Fruit fly (Drosophila melanogaster) whole organism, embryonic: Measurements from ENCODE around the gene CG42237.
A peak's percentile ranks its signal among the peaks of the same experiment; 100 is the strongest.

Source experiments
- Aef1 ChIP-seq: fragments of 200-800 bp; sonication (Bioruptor generic); IDR thresholded peaks from 3 replicates; pipeline ENCODE4 v1.3.6; 2022; ENCODE audit warnings: missing biosample characterization, missing genetic modification characterization
- B-H2 ChIP-seq: fragments of 200-800 bp; sonication (Bioruptor generic); optimal IDR thresholded peaks from 2 replicates; lab custom pipeline; 2018; ENCODE audit warnings: missing biosample characterization, mild to moderate bottlenecking, missing genetic modification characterization
- C15 ChIP-seq: fragments of 200-800 bp; sonication (Bioruptor generic); IDR thresholded peaks from 3 replicates; pipeline ENCODE4 v1.3.6; 2022; ENCODE audit warnings: missing biosample characterization, missing genetic modification characterization
- CG11456 ChIP-seq: fragments of 200-800 bp; sonication (Bioruptor generic); IDR thresholded peaks from 3 replicates; pipeline ENCODE4 v1.3.6; 2022; ENCODE audit warnings: missing biosample characterization, missing genetic modification characterization
- CG14014 ChIP-seq: fragments of 200-800 bp; sonication (Bioruptor generic); IDR thresholded peaks from 2 replicates; pipeline ENCODE4 v1.3.6; 2022; ENCODE audit warnings: missing biosample characterization, missing genetic modification characterization
- CG14710 ChIP-seq: fragments of 200-800 bp; sonication (Bioruptor generic); optimal IDR thresholded peaks from 3 replicates; lab custom pipeline; 2019; ENCODE audit warnings: missing biosample characterization, mild to moderate bottlenecking, missing genetic modification characterization, moderate library complexity
- CG14860 ChIP-seq: fragments of 200-800 bp; sonication (Bioruptor generic); IDR thresholded peaks from 3 replicates; pipeline ENCODE4 v1.3.6; 2022; ENCODE audit warnings: missing biosample characterization, missing genetic modification characterization; ENCODE audit not compliant: partially characterized antibody
- CG14965 ChIP-seq: fragments of 200-800 bp; sonication (Bioruptor generic); optimal IDR thresholded peaks from 2 replicates; lab custom pipeline; 2016; ENCODE audit warnings: missing biosample characterization, missing genetic modification characterization, borderline replicate concordance
- CG15696 ChIP-seq: fragments of 200-800 bp; sonication (Bioruptor generic); optimal IDR thresholded peaks from 2 replicates; lab custom pipeline; 2019; ENCODE audit warnings: missing biosample characterization, mild to moderate bottlenecking, missing genetic modification characterization, moderate library complexity
- CG16863 ChIP-seq: fragments of 200-800 bp; sonication (Bioruptor generic); optimal IDR thresholded peaks from 3 replicates; lab custom pipeline; 2016; ENCODE audit warnings: missing biosample characterization, missing genetic modification characterization
- CG17328 ChIP-seq: fragments of 200-800 bp; sonication (Bioruptor generic); IDR thresholded peaks from 2 replicates; pipeline ENCODE4 v1.3.6; 2022; ENCODE audit warnings: missing biosample characterization, missing genetic modification characterization
- CG18476 ChIP-seq: fragments of 200-800 bp; sonication (Bioruptor generic); optimal IDR thresholded peaks from 2 replicates; lab custom pipeline; 2016; ENCODE audit warnings: missing biosample characterization, mild to moderate bottlenecking, missing genetic modification characterization
- CG2199 ChIP-seq: fragments of 200-800 bp; sonication (Bioruptor generic); IDR thresholded peaks from 3 replicates; pipeline ENCODE4 v1.3.6; 2022; ENCODE audit warnings: missing biosample characterization, missing genetic modification characterization
- CG2889 ChIP-seq: fragments of 200-800 bp; sonication (Bioruptor generic); IDR thresholded peaks from 3 replicates; pipeline ENCODE4 v1.3.6; 2022; ENCODE audit warnings: missing biosample characterization, missing genetic modification characterization
- CG4328 ChIP-seq: fragments of 200-800 bp; sonication (Bioruptor generic); optimal IDR thresholded peaks from 3 replicates; lab custom pipeline; 2017; ENCODE audit warnings: missing biosample characterization, missing genetic modification reagents, missing genetic modification characterization
- CG4730 ChIP-seq: fragments of 200-800 bp; sonication (Bioruptor generic); IDR thresholded peaks from 2 replicates; pipeline ENCODE4 v1.3.6; 2022; ENCODE audit warnings: missing biosample characterization, missing genetic modification characterization
- CG6683 ChIP-seq: fragments of 200-800 bp; sonication (Bioruptor generic); optimal IDR thresholded peaks from 2 replicates; lab custom pipeline; 2017; ENCODE audit warnings: missing biosample characterization, mild to moderate bottlenecking, missing genetic modification characterization, missing genetic modification reagents
- CG6689 ChIP-seq: fragments of 200-800 bp; sonication (Bioruptor generic); IDR thresholded peaks from 2 replicates; pipeline ENCODE4 v1.3.6; 2022; ENCODE audit warnings: missing biosample characterization, missing genetic modification characterization
- Dfd ChIP-seq, 2 experiments: fragments of >200 bp; optimal IDR thresholded peaks; 2 replicates each; lab custom pipeline; 2017; ENCODE audit warnings: missing biosample characterization in 2 of 2, missing genetic modification characterization in 2 of 2
- Dref ChIP-seq: fragments of 200-800 bp; sonication (Bioruptor generic); IDR thresholded peaks from 2 replicates; pipeline ENCODE4 v1.3.6; 2022; ENCODE audit warnings: missing biosample characterization, missing genetic modification characterization
- E2f2 ChIP-seq: fragments of 200-800 bp; sonication (Bioruptor generic); IDR thresholded peaks from 2 replicates; pipeline ENCODE4 v1.3.6; 2022; ENCODE audit warnings: missing biosample characterization, missing genetic modification characterization
- Eip74EF ChIP-seq, 2 experiments: fragments of 200-800 bp in 1 of 2; fragments of >200 bp in 1 of 2; sonication (Bioruptor generic) in 1 of 2; optimal IDR thresholded peaks; 2 replicates each; lab custom pipeline; 2017 to 2019; ENCODE audit warnings: missing biosample characterization in 2 of 2, missing genetic modification characterization in 2 of 2, mild to moderate bottlenecking in 1 of 2, moderate library complexity in 1 of 2
- Ets65A ChIP-seq: fragments of 200-800 bp; sonication (Bioruptor generic); peaks from one replicate; lab custom pipeline; 2016; ENCODE audit warnings: missing biosample characterization, missing genetic modification characterization
- Hand ChIP-seq: fragments of 200-800 bp; sonication (Bioruptor generic); optimal IDR thresholded peaks from 2 replicates; lab custom pipeline; 2017; ENCODE audit warnings: mild to moderate bottlenecking, missing biosample characterization, missing genetic modification reagents, missing genetic modification characterization
- Hsf ChIP-seq: fragments of 200-800 bp; sonication (Bioruptor generic); optimal IDR thresholded peaks from 3 replicates; lab custom pipeline; 2016; ENCODE audit warnings: missing biosample characterization, missing genetic modification characterization
- Med ChIP-seq: fragments of 200-800 bp; sonication (Bioruptor generic); peaks from one replicate; lab custom pipeline; 2016; ENCODE audit warnings: missing biosample characterization, missing genetic modification characterization, mild to moderate bottlenecking, inconsistent platforms, moderate library complexity
- NC2α ChIP-seq: fragments of 200-800 bp; sonication (Bioruptor generic); optimal IDR thresholded peaks from 2 replicates; lab custom pipeline; 2016; ENCODE audit warnings: missing biosample characterization, missing genetic modification characterization
- Neu2 ChIP-seq: fragments of 200-800 bp; sonication (Bioruptor generic); optimal IDR thresholded peaks from 3 replicates; lab custom pipeline; 2016; ENCODE audit warnings: missing biosample characterization, missing genetic modification characterization, borderline replicate concordance
- Nf-YB ChIP-seq: fragments of 200-800 bp; sonication (Bioruptor generic); optimal IDR thresholded peaks from 3 replicates; lab custom pipeline; 2019; ENCODE audit warnings: missing biosample characterization, mild to moderate bottlenecking, missing genetic modification characterization, moderate library complexity
- NfI ChIP-seq: fragments of 200-800 bp; sonication (Bioruptor generic); optimal IDR thresholded peaks from 3 replicates; lab custom pipeline; 2018; ENCODE audit warnings: missing biosample characterization, mild to moderate bottlenecking, missing genetic modification characterization, moderate library complexity
- Ptx1 ChIP-seq: fragments of 200-800 bp; sonication (Bioruptor generic); IDR thresholded peaks from 2 replicates; pipeline ENCODE4 v1.3.6; 2022; ENCODE audit warnings: missing biosample characterization, missing genetic modification characterization
- TFAM ChIP-seq: fragments of 200-800 bp; sonication (Bioruptor generic); optimal IDR thresholded peaks from 2 replicates; lab custom pipeline; 2017; ENCODE audit warnings: missing biosample characterization, missing genetic modification characterization, inconsistent platforms
- YL-1 ChIP-seq: fragments of 200-800 bp; sonication (Bioruptor generic); optimal IDR thresholded peaks from 3 replicates; lab custom pipeline; 2017; ENCODE audit warnings: missing biosample characterization, mild to moderate bottlenecking, missing genetic modification characterization
- br ChIP-seq: fragments of >200 bp; optimal IDR thresholded peaks from 2 replicates; lab custom pipeline; 2017
- bsh ChIP-seq, 2 experiments: fragments of 200-800 bp; sonication (Bioruptor generic); optimal IDR thresholded peaks; 2 replicates each; lab custom pipeline; 2017 to 2018; ENCODE audit warnings: mild to moderate bottlenecking in 2 of 2, missing biosample characterization in 2 of 2, missing genetic modification characterization in 2 of 2, moderate library complexity in 1 of 2
- cg ChIP-seq: fragments of 200-800 bp; sonication (Bioruptor generic); optimal IDR thresholded peaks from 3 replicates; lab custom pipeline; 2019; ENCODE audit warnings: missing biosample characterization, mild to moderate bottlenecking, missing genetic modification characterization, moderate library complexity
- cwo ChIP-seq: fragments of 200-800 bp; sonication (Bioruptor generic); optimal IDR thresholded peaks from 3 replicates; lab custom pipeline; 2017; ENCODE audit warnings: missing biosample characterization, missing genetic modification characterization, mild to moderate bottlenecking, moderate library complexity, missing genetic modification reagents
- grn ChIP-seq: fragments of 200-800 bp; sonication (Bioruptor generic); optimal IDR thresholded peaks from 3 replicates; lab custom pipeline; 2017; ENCODE audit warnings: missing biosample characterization, missing genetic modification characterization
- mld ChIP-seq: fragments of 200-800 bp; sonication (Bioruptor generic); IDR thresholded peaks from 3 replicates; pipeline ENCODE4 v1.3.6; 2022; ENCODE audit warnings: missing biosample characterization, missing genetic modification characterization; ENCODE audit not compliant: partially characterized antibody
- oc ChIP-seq: fragments of 200-800 bp; sonication (Bioruptor generic); optimal IDR thresholded peaks from 2 replicates; lab custom pipeline; 2018; ENCODE audit warnings: missing biosample characterization, mild to moderate bottlenecking, missing genetic modification characterization, moderate library complexity
- odd ChIP-seq: fragments of 200-800 bp; sonication (Bioruptor generic); optimal IDR thresholded peaks from 2 replicates; lab custom pipeline; 2017; ENCODE audit warnings: missing biosample characterization, mild to moderate bottlenecking, missing genetic modification characterization
- pan ChIP-seq, 4 experiments: fragments of >200 bp in 3 of 4; fragments of 200-800 bp in 1 of 4; sonication (Bioruptor generic) in 1 of 4; optimal IDR thresholded peaks in 3 of 4; IDR thresholded peaks in 1 of 4; 2 replicates each; pipeline versions ENCODE4 v1.3.6 to Lab custom; 2017 to 2022; ENCODE audit warnings: missing biosample characterization in 2 of 4, missing genetic modification characterization in 2 of 4, mixed read lengths in 1 of 4
- pnt ChIP-seq: fragments of 200-800 bp; sonication (Bioruptor generic); optimal IDR thresholded peaks from 3 replicates; lab custom pipeline; 2016; ENCODE audit warnings: missing biosample characterization, missing genetic modification characterization
- psq ChIP-seq: fragments of 200-800 bp; sonication (Bioruptor generic); optimal IDR thresholded peaks from 2 replicates; lab custom pipeline; 2017; ENCODE audit warnings: missing biosample characterization, missing genetic modification characterization
- tap ChIP-seq: fragments of 200-800 bp; optimal IDR thresholded peaks from 3 replicates; lab custom pipeline; 2019; ENCODE audit warnings: missing biosample characterization, mild to moderate bottlenecking, missing genetic modification characterization, moderate library complexity
- unpg ChIP-seq: fragments of 200-800 bp; sonication (Bioruptor generic); optimal IDR thresholded peaks from 3 replicates; lab custom pipeline; 2018; ENCODE audit warnings: missing biosample characterization, mild to moderate bottlenecking, missing genetic modification characterization, moderate library complexity
- zen2 ChIP-seq: fragments of 200-800 bp; sonication (Bioruptor generic); IDR thresholded peaks from 3 replicates; pipeline ENCODE4 v1.3.6; 2022; ENCODE audit warnings: missing biosample characterization, missing genetic modification characterization; ENCODE audit not compliant: partially characterized antibody
- zf30C ChIP-seq: fragments of 200-800 bp; sonication (Bioruptor generic); optimal IDR thresholded peaks from 3 replicates; lab custom pipeline; 2018; ENCODE audit warnings: missing biosample characterization, mild to moderate bottlenecking, missing genetic modification characterization
- zfh1 ChIP-seq: fragments of 200-800 bp; sonication (Bioruptor generic); IDR thresholded peaks from 3 replicates; pipeline ENCODE4 v1.3.6; 2022; ENCODE audit warnings: missing biosample characterization, missing genetic modification characterization

The CG42237 gene

DNA sequence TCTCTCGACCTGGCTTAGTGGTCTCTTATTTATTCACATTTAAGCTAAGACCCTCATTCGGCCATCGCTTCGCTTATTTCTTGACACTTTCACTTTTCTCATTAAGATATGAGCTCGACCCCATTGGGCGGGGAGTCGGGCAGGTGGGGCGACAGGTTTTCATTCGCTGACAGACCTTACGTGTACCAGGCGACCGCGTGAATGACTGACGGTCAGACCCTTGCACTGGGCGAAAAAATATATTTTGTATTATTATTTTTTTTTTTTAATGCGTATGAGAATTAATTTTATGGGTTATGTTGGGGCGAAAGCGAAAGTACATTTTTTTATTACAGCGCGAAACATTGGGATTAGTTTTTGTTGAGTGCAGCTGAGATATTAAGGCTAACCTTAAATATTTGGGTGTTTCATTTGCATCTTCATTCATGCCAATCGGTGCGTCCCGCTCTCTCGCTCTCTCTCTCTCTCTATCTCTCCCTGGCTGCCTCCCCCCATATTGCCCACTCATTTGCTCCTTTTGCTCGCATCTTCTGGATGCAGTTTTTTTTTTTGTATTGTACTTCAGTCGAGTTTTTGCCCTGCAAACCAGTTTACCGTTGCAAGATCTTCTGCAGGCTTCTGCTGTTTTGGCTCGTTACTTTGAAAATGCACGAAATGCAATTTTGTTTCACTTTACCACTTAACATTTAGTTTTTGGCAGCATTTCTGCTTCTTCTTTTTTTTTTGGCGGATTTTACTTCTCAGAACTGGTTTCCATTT, 22.2 kb downstream of the CG42237 start (continued):
- TF ChIP-seq cwo = peak; percentile 14
- TF ChIP-seq CG14710 (tag; lab: Kevin White, UChicago) = peak; percentile 17
- no peak for TF ChIP-seq NC2α
- no peak for TF ChIP-seq CG6683 (GFP tag; lab: Kevin White, UChicago)
- peak; percentile 90 for TF ChIP-seq Med (GFP tag; lab: Kevin White, UChicago)
- no peak for TF ChIP-seq zf30C
- peak; percentile 15 for TF ChIP-seq Ets65A (GFP tag; lab: Kevin White, UChicago)
- TF ChIP-seq C15 (GFP tag; lab: Robert Waterston, UW) = 0 out of 3 replicates have a peak, but pooled peaks have one; percentile 40
- TF ChIP-seq CG11456 (GFP tag; lab: Robert Waterston, UW) = peak; percentile 60; the same call in 1 of the 3 replicates
- TF ChIP-seq CG15696 (tag; lab: Kevin White, UChicago) = no peak
- TF ChIP-seq Dfd (GFP tag; optimal IDR thresholded peaks at IDR 0.05; lab: Kevin White, UChicago) = no peak
- no peak for TF ChIP-seq br
- TF ChIP-seq YL-1 (GFP tag; lab: Kevin White, UChicago) = no peak
- no peak for TF ChIP-seq grn
- peak; percentile 32; the same call in 1 of the 2 replicates for TF ChIP-seq CG14014
- TF ChIP-seq CG2199 (GFP tag; lab: Robert Waterston, UW) = 0 out of 3 replicates have a peak, but pooled peaks have one; percentile 25
- TF ChIP-seq Dref = no peak
- TF ChIP-seq E2f2 (GFP tag; lab: Robert Waterston, UW) = peak; percentile 49; the same call in 1 of the 2 replicates
- TF ChIP-seq CG14860 (GFP tag; lab: Robert Waterston, UW) = no peak
- peak; percentile 75 for TF ChIP-seq CG17328
- no peak for TF ChIP-seq B-H2
- peak; percentile 69; the same call in 2 of the 3 replicates for TF ChIP-seq zfh1 (GFP tag; lab: Robert Waterston, UW)
- peak in 1 of 2 experiments; percentile 61 for TF ChIP-seq bsh (GFP tag; optimal IDR thresholded peaks at IDR 0.05; lab: Kevin White, UChicago)

DNA sequence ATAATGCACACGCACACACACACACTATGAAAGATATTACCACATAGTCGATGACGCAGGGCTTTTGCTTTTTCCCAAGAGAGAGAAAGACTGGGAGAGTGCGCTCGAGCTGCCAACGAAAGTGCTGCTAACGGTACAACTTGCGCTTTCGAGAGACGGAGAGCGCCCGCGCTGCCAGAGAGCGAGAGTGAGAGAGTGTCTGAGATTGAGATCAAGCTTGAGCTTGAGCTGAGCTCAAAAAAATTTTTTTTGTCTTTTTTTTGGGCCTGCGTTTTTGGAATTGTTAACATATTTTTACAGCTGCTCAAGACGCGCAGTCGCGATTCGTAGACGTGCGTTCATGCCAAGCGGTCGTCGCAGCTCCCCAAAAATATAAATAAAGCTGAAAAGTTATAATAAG, 24.0 kb downstream of the CG42237 start, which contains the start of gene CG32645:
CG32645 (plus strand) TSS at position 313 of the 400 bp plus-strand sequence.
- TF ChIP-seq CG4328 (no peak), CG6689 (GFP tag; lab: Robert Waterston, UW) (no peak), pan (optimal IDR thresholded peaks at IDR 0.05; lab: Kevin White, UChicago) (no peak), pan (GFP tag; optimal IDR thresholded peaks at IDR 0.05 in 1 of 2, IDR thresholded peaks at IDR 0.05 in 1 of 2) (peak in 1 of 2 experiments; percentile 6), Hsf (GFP tag; lab: Kevin White, UChicago) (no peak), bsh (GFP tag; optimal IDR thresholded peaks at IDR 0.05; lab: Kevin White, UChicago) (peak in 1 of 2 experiments; percentile 5), Aef1 (GFP tag; lab: Robert Waterston, UW) (no peak), mld (GFP tag; lab: Robert Waterston, UW) (no peak), oc (tag; lab: Kevin White, UChicago) (peak; percentile 31), Nf-YB (GFP tag; lab: Kevin White, UChicago) (no peak), NfI (no peak), odd (GFP tag; lab: Kevin White, UChicago) (no peak), Neu2 (GFP tag; lab: Kevin White, UChicago) (no peak), unpg (GFP tag; lab: Kevin White, UChicago) (no peak), psq (GFP tag; lab: Kevin White, UChicago) (no peak), cg (GFP tag; lab: Kevin White, UChicago) (peak; percentile 49), Hand (GFP tag; lab: Kevin White, UChicago) (no peak), zen2 (GFP tag; lab: Robert Waterston, UW) (0 out of 3 replicates have a peak, but pooled peaks have one; percentile 31), CG2889 (GFP tag; lab: Robert Waterston, UW) (no peak), tap (tag; lab: Kevin White, UChicago) (no peak), CG14965 (GFP tag; lab: Kevin White, UChicago) (no peak), Ptx1 (GFP tag; lab: Robert Waterston, UW) (no peak), CG16863 (no peak), Eip74EF (GFP tag; optimal IDR thresholded peaks at IDR 0.05; lab: Kevin White, UChicago) (no peak), CG18476 (GFP tag; lab: Kevin White, UChicago) (no peak), TFAM (GFP tag; lab: Kevin White, UChicago) (no peak), CG4730 (GFP tag; lab: Robert Waterston, UW) (no peak), pnt (GFP tag; lab: Kevin White, UChicago) (no peak)
